Fruit fly (Drosophila melanogaster): ENCODE data around the gene dod.

DNA sequence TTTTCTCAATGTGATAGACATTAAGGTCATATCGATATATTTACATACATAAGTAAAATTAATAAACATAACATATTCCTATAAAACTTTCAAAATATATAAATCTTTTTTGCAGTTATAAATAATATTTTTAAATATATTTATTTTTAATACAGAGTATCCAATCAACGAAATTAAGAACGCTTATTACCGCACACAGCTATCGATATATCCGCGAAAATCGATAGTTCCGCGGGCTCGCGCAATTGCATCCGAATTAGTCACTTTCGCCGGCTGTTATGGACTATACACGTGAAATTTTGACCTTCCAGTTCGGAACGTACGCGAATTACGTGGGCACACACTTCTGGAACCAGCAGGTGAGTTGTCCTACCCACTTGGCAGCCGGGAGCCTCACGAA lies 43.6 kb downstream of the dod start, which contains the start of gene mst:
- TF ChIP-seq Pif1A (GFP tag; optimal IDR thresholded peaks at IDR 0.05) (no peak), CG14655 (GFP tag; optimal IDR thresholded peaks at IDR 0.05) (no peak), CG13204 (GFP tag; optimal IDR thresholded peaks at IDR 0.05) (no peak), Pif1B (GFP tag; optimal IDR thresholded peaks at IDR 0.05) (no peak), Snoo (tag; optimal IDR thresholded peaks at IDR 0.05) (no peak), CG4496 (GFP tag; IDR thresholded peaks at IDR 0.05) (no peak), EcR (GFP tag; optimal IDR thresholded peaks at IDR 0.05) (no peak), rn (GFP tag; IDR thresholded peaks at IDR 0.05) (no peak), CG34367 (tag; optimal IDR thresholded peaks at IDR 0.05) (no peak), CG17806 (tag; optimal IDR thresholded peaks at IDR 0.05) (no peak)

Data from whole organism, pupa.